Worm (Caenorhabditis elegans): ENCODE results near the gene F13H10.5.

The F13H10.5 gene

ce11 chrIV:10970333-10970732 is 20.5 kb upstream of the F13H10.5 start:
- TF ChIP-seq pha-4 (tag; optimal IDR thresholded peaks at IDR 0.05), result peak; percentile 20
- no peak for TF ChIP-seq fkh-2 (tag; optimal IDR thresholded peaks at IDR 0.05)
- no peak for TF ChIP-seq eor-1 (tag; optimal IDR thresholded peaks at IDR 0.05)
- TF ChIP-seq elt-2 (tag; optimal IDR thresholded peaks at IDR 0.05), result peak; percentile 97
- TF ChIP-seq pqm-1 (tag; optimal IDR thresholded peaks at IDR 0.05), result peak; percentile 83
- TF ChIP-seq ceh-16 (tag; optimal IDR thresholded peaks at IDR 0.05), result no peak

- TF ChIP-seq unc-62 (GFP tag; optimal IDR thresholded peaks at IDR 0.05) (no peak), pqm-1 (tag; optimal IDR thresholded peaks at IDR 0.05) (no peak), nhr-11 (tag; optimal IDR thresholded peaks at IDR 0.05) (no peak), ceh-82 (tag; optimal IDR thresholded peaks at IDR 0.05) (no peak), nhr-28 (tag; optimal IDR thresholded peaks at IDR 0.05) (no peak), nhr-67 (tag; optimal IDR thresholded peaks at IDR 0.05) (no peak), aly-2 (tag; optimal IDR thresholded peaks at IDR 0.05) (no peak), lsy-12 (tag; optimal IDR thresholded peaks at IDR 0.05) (no peak), elt-1 (tag; optimal IDR thresholded peaks at IDR 0.05) (no peak), ZK546.5 (tag; optimal IDR thresholded peaks at IDR 0.05) (no peak)
These were observed 20.0 kb upstream of the F13H10.5 start for ce11 chrIV:10970767-10971166.

ce11 chrIV:10971636-10972199 is 19.1 kb upstream of the F13H10.5 start:
- TF ChIP-seq pha-4 (tag; optimal IDR thresholded peaks at IDR 0.05) (peak; percentile 59), elt-2 (tag; optimal IDR thresholded peaks at IDR 0.05) (peak; percentile 14), ceh-16 (tag; optimal IDR thresholded peaks at IDR 0.05) (no peak), nhr-23 (tag; optimal IDR thresholded peaks at IDR 0.05) (peak; percentile 25), nhr-25 (tag; optimal IDR thresholded peaks at IDR 0.05) (peak; percentile 69)

ce11 chrIV:10975968-10976367 is 14.8 kb upstream of the F13H10.5 start:
- peak; percentile 36 for TF ChIP-seq ama-1 (optimal IDR thresholded peaks at IDR 0.05)
- TF ChIP-seq pha-4 (tag; optimal IDR thresholded peaks at IDR 0.05), result peak; percentile 55
- no peak for TF ChIP-seq sea-2 (GFP tag; optimal IDR thresholded peaks at IDR 0.05)
- no peak for TF ChIP-seq tbx-2 (tag; optimal IDR thresholded peaks at IDR 0.05)
- no peak for TF ChIP-seq jun-1 (tag; optimal IDR thresholded peaks at IDR 0.05)
- TF ChIP-seq fkh-10 (GFP tag; optimal IDR thresholded peaks at IDR 0.05), result no peak
- TF ChIP-seq unc-62 (GFP tag; optimal IDR thresholded peaks at IDR 0.05), result no peak
- TF ChIP-seq aly-2 (tag; optimal IDR thresholded peaks at IDR 0.05), result no peak
- peak; percentile 53 for TF ChIP-seq mdl-1 (tag; optimal IDR thresholded peaks at IDR 0.05)
- no peak for TF ChIP-seq ceh-16 (tag; optimal IDR thresholded peaks at IDR 0.05)
- TF ChIP-seq eor-1 (tag; optimal IDR thresholded peaks at IDR 0.05), result no peak
- TF ChIP-seq nfya-1 (tag; optimal IDR thresholded peaks at IDR 0.05; ENCODE audit: insufficient read depth), result peak; percentile 24
- no peak for TF ChIP-seq ztf-4 (tag; optimal IDR thresholded peaks at IDR 0.05)
- TF ChIP-seq nhr-25 (tag; optimal IDR thresholded peaks at IDR 0.05), result peak; percentile 95
- peak; percentile 73 for TF ChIP-seq elt-1 (tag; optimal IDR thresholded peaks at IDR 0.05)
- TF ChIP-seq nhr-76 (tag; optimal IDR thresholded peaks at IDR 0.05), result no peak
- TF ChIP-seq zag-1 (tag; optimal IDR thresholded peaks at IDR 0.05), result no peak
- no peak for TF ChIP-seq lin-15B (tag; optimal IDR thresholded peaks at IDR 0.05)
- TF ChIP-seq R02D3.7 (tag; optimal IDR thresholded peaks at IDR 0.05), result no peak
- TF ChIP-seq nhr-23 (tag; optimal IDR thresholded peaks at IDR 0.05), result peak; percentile 46
- TF ChIP-seq elt-2 (tag; optimal IDR thresholded peaks at IDR 0.05), result peak; percentile 44
- no peak for TF ChIP-seq ztf-11 (tag; optimal IDR thresholded peaks at IDR 0.05)
- no peak for TF ChIP-seq fos-1 (tag; optimal IDR thresholded peaks at IDR 0.05)
- no peak for TF ChIP-seq unc-39 (tag; optimal IDR thresholded peaks at IDR 0.05)
- no peak for TF ChIP-seq elt-3 (tag; optimal IDR thresholded peaks at IDR 0.05)
- TF ChIP-seq lin-39 (tag; optimal IDR thresholded peaks at IDR 0.05), result no peak
- no peak for TF ChIP-seq egl-27 (tag; optimal IDR thresholded peaks at IDR 0.05)
- TF ChIP-seq ceh-28 (tag; optimal IDR thresholded peaks at IDR 0.05), result peak; percentile 21
- TF ChIP-seq skn-1 (tag; optimal IDR thresholded peaks at IDR 0.05), result no peak
- TF ChIP-seq nhr-28 (tag; optimal IDR thresholded peaks at IDR 0.05), result no peak
- TF ChIP-seq snpc-4 (tag; optimal IDR thresholded peaks at IDR 0.05), result no peak
- TF ChIP-seq nhr-11 (tag; optimal IDR thresholded peaks at IDR 0.05), result no peak
- no peak for TF ChIP-seq egl-5 (tag; optimal IDR thresholded peaks at IDR 0.05)
- TF ChIP-seq ceh-82 (tag; optimal IDR thresholded peaks at IDR 0.05), result no peak
- TF ChIP-seq pqm-1 (tag; optimal IDR thresholded peaks at IDR 0.05), result peak; percentile 22
- TF ChIP-seq daf-12 (tag; optimal IDR thresholded peaks at IDR 0.05), result no peak
- peak; percentile 61 for TF ChIP-seq nhr-43 (tag; optimal IDR thresholded peaks at IDR 0.05; ENCODE audit: poor library complexity, severe bottlenecking)
- TF ChIP-seq mml-1 (tag; optimal IDR thresholded peaks at IDR 0.05), result no peak
- no peak for TF ChIP-seq nhr-67 (tag; optimal IDR thresholded peaks at IDR 0.05)
- TF ChIP-seq ZK546.5 (tag; optimal IDR thresholded peaks at IDR 0.05), result no peak
- TF ChIP-seq ceh-9 (tag; optimal IDR thresholded peaks at IDR 0.05), result no peak
- no peak for TF ChIP-seq nhr-77 (tag; optimal IDR thresholded peaks at IDR 0.05)
- TF ChIP-seq nhr-237 (tag; optimal IDR thresholded peaks at IDR 0.05), result no peak
- TF ChIP-seq nhr-12 (tag; optimal IDR thresholded peaks at IDR 0.05), result no peak

Data from whole organism, L3 larva.